4 fruit fly cellular contexts compared by ENCODE assay signal in genomic region chr3R:26570422-26570821, dm6.
TF ChIP-seq lines count a peak whose summit lies in the region.

No protein-coding gene starts in this region.

- no peak for TF ChIP-seq CTCF in whole organism, embryonic (GFP tag; optimal IDR thresholded peaks at IDR 0.05; lab: Kevin White, UChicago)

TF ChIP-seq in whole organism, adult, 20 proteins besides CTCF, POLR2A, EP300 and RAD21:
- TF ChIP-seq kay (GFP tag; lab: Kevin White, UChicago; ENCODE audit: borderline replicate concordance) = peak; percentile 79
- TF ChIP-seq cic (GFP tag; optimal IDR thresholded peaks at IDR 0.05; lab: Kevin White, UChicago) = no peak

TF ChIP-seq in whole organism, embryonic, 481 proteins besides CTCF, POLR2A, EP300 and RAD21:
- TF ChIP-seq mirr (GFP tag; optimal IDR thresholded peaks at IDR 0.05; lab: Kevin White, UChicago) (peak; percentile 90), CG1602 (GFP tag; optimal IDR thresholded peaks at IDR 0.05; lab: Kevin White, UChicago) (no peak), CG31441 (GFP tag; IDR thresholded peaks at IDR 0.05; lab: Robert Waterston, UW) (no peak), Xrp1 (GFP tag; IDR thresholded peaks at IDR 0.05; lab: Robert Waterston, UW) (no peak), crol (GFP tag; IDR thresholded peaks at IDR 0.05; lab: Robert Waterston, UW) (0 out of 2 replicates have a peak, but pooled peaks have one; percentile 21), sug (tag; optimal IDR thresholded peaks at IDR 0.05; lab: Kevin White, UChicago) (peak; percentile 81), psq (GFP tag; optimal IDR thresholded peaks at IDR 0.05; lab: Kevin White, UChicago) (no peak), usp (GFP tag; optimal IDR thresholded peaks at IDR 0.05; lab: Kevin White, UChicago) (no peak), HmgZ (tag; optimal IDR thresholded peaks at IDR 0.05; lab: Kevin White, UChicago) (peak; percentile 46), chinmo (GFP tag; IDR thresholded peaks at IDR 0.05; lab: Robert Waterston, UW; ENCODE audit: partially characterized antibody) (0 out of 4 replicates have a peak, but pooled peaks have one; percentile 49), CG12769 (tag; optimal IDR thresholded peaks at IDR 0.05; lab: Kevin White, UChicago) (peak; percentile 2), CG34376 (GFP tag; optimal IDR thresholded peaks at IDR 0.05; lab: Kevin White, UChicago) (peak; percentile 89), lab (GFP tag; optimal IDR thresholded peaks at IDR 0.05; lab: Kevin White, UChicago) (peak; percentile 22), CG34422 (GFP tag; IDR thresholded peaks at IDR 0.05; lab: Robert Waterston, UW) (no peak), CG9932 (GFP tag; IDR thresholded peaks at IDR 0.05; lab: Robert Waterston, UW) (no peak), exex (tag; optimal IDR thresholded peaks at IDR 0.05; lab: Kevin White, UChicago) (peak; percentile 54), sd (tag; optimal IDR thresholded peaks at IDR 0.05; lab: Kevin White, UChicago) (peak; percentile 96), CG30403 (GFP tag; optimal IDR thresholded peaks at IDR 0.05; lab: Kevin White, UChicago) (no peak), ftz-f1 (GFP tag; optimal IDR thresholded peaks at IDR 0.05; lab: Kevin White, UChicago) (peak; percentile 71), CG10654 (GFP tag; optimal IDR thresholded peaks at IDR 0.05; lab: Kevin White, UChicago) (no peak), Nf-YC (tag; optimal IDR thresholded peaks at IDR 0.05; lab: Kevin White, UChicago) (no peak), CG10543 (GFP tag; optimal IDR thresholded peaks at IDR 0.05; lab: Kevin White, UChicago) (peak; percentile 45), caup (GFP tag; optimal IDR thresholded peaks at IDR 0.05; lab: Kevin White, UChicago; ENCODE audit: severe bottlenecking) (peak; percentile 3), GATAe (GFP tag; conservative IDR thresholded peaks at IDR 0.05; lab: Robert Waterston, UW) (peak; percentile 88), Fer1 (GFP tag; optimal IDR thresholded peaks at IDR 0.05; lab: Kevin White, UChicago) (no peak), Doc3 (GFP tag; IDR thresholded peaks at IDR 0.05; lab: Robert Waterston, UW; ENCODE audit: partially characterized antibody) (no peak), CG13424 (tag; optimal IDR thresholded peaks at IDR 0.05; lab: Kevin White, UChicago) (no peak), sens-2 (GFP tag; IDR thresholded peaks at IDR 0.05; lab: Robert Waterston, UW) (no peak), gsb-n (tag; optimal IDR thresholded peaks at IDR 0.05; lab: Kevin White, UChicago) (no peak)

TF ChIP-seq in whole organism, prepupa, 60 proteins besides CTCF, POLR2A, EP300 and RAD21:
- TF ChIP-seq CG7368 (GFP tag; optimal IDR thresholded peaks at IDR 0.05; lab: Kevin White, UChicago) (no peak), cyc (GFP tag; optimal IDR thresholded peaks at IDR 0.05; lab: Kevin White, UChicago) (no peak), dsx (GFP tag; optimal IDR thresholded peaks at IDR 0.05; lab: Kevin White, UChicago; ENCODE audit: poor library complexity, severe bottlenecking) (no peak), CG4318 (GFP tag; optimal IDR thresholded peaks at IDR 0.05; lab: Kevin White, UChicago) (no peak), vri (GFP tag; optimal IDR thresholded peaks at IDR 0.05; lab: Kevin White, UChicago) (peak; percentile 84)

TF ChIP-seq in whole organism, wandering third instar larva, 38 proteins besides CTCF, POLR2A, EP300 and RAD21:
- TF ChIP-seq Rel (GFP tag; optimal IDR thresholded peaks at IDR 0.05; lab: Kevin White, UChicago) = no peak
- peak; percentile 15 for TF ChIP-seq Rel (tag; optimal IDR thresholded peaks at IDR 0.05; lab: Kevin White, UChicago)
- no peak for TF ChIP-seq GATAd (GFP tag; optimal IDR thresholded peaks at IDR 0.05; lab: Kevin White, UChicago)
